Worm (Caenorhabditis elegans): Measurements from ENCODE around the gene R07B1.7.

DNA sequence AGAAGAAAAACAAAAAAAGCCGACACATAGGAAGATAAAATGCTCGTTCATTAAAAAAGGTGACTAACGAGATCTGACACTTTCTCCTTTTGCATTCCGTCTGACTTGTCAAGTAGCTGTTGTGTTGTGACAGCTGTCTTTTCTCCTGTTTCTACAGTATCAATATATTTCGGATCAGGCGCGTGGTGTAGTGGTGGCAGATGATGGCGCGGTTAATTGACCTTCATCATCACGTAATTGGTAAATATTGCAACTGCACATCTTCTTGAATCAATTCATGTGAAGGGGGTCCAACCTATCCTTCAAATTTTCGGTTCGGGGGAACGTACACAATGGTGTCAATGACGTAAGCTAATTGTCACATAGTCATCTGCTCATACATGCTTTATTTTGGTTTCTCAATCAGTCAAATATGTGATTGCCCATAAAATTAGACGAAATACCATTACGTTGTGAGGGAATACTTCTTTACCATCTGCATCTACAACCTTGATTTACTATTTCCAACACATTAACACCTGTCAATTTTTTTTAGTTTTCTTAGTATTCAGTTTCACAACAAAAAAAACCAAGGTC is 20.6 kb upstream of the R07B1.7 start:
- no peak for TF ChIP-seq dox-1 (GFP tag; IDR thresholded peaks at IDR 0.05)
- TF ChIP-seq nhr-80 (tag; optimal IDR thresholded peaks at IDR 0.05), result no peak
- TF ChIP-seq mxl-1 (tag; optimal IDR thresholded peaks at IDR 0.05), result no peak
- no peak for TF ChIP-seq aptf-2 (GFP tag; conservative IDR thresholded peaks at IDR 0.05)
- no peak for TF ChIP-seq ama-1 (optimal IDR thresholded peaks at IDR 0.05)
- TF ChIP-seq ama-1 (GFP tag; optimal IDR thresholded peaks at IDR 0.05), result no peak
- no peak for TF ChIP-seq attf-3 (GFP tag; conservative IDR thresholded peaks at IDR 0.05)
- no peak for TF ChIP-seq cebp-1 (GFP tag; IDR thresholded peaks at IDR 0.05)
- no peak for TF ChIP-seq cebp-1 (tag; optimal IDR thresholded peaks at IDR 0.05)
- no peak for TF ChIP-seq aptf-3 (GFP tag; IDR thresholded peaks at IDR 0.05)

All from whole organism, young adult.